Fruit fly (Drosophila melanogaster) Kc167 (cell line): ENCODE results near the gene CG4328.

Source experiments
- Myc ChIP-seq: fragments of >200 bp; optimal IDR thresholded peaks from 2 replicates; lab custom pipeline; 2017; ENCODE audit warnings: missing external identifiers
- Sin3A ChIP-seq: fragments of >200 bp; optimal IDR thresholded peaks from 2 replicates; lab custom pipeline; 2018; ENCODE audit warnings: missing external identifiers
- insv ChIP-seq: fragments of >200 bp; optimal IDR thresholded peaks from 3 replicates; lab custom pipeline; 2018; ENCODE audit warnings: missing external identifiers
- psq ChIP-seq: fragments of >200 bp; optimal IDR thresholded peaks from 2 replicates; lab custom pipeline; 2017; ENCODE audit warnings: missing external identifiers

dm6 chr3L:12329549-12329948 lies 33.6 kb upstream of the CG4328 start:
- TF ChIP-seq Sin3A (lab: Kevin White, UChicago) (no peak), psq (lab: Kevin White, UChicago) (no peak), insv (lab: Kevin White, UChicago) (no peak), Myc (lab: Kevin White, UChicago) (no peak)
